Worm (Caenorhabditis elegans): ENCODE results near the gene twk-46.

Gene twk-46

ce11 chrV:19057602-19058001 is 2.4 kb upstream of the twk-46 start:
- TF ChIP-seq fos-1 (tag; optimal IDR thresholded peaks at IDR 0.05) (no peak), nhr-23 (tag; optimal IDR thresholded peaks at IDR 0.05) (no peak), elt-2 (tag; optimal IDR thresholded peaks at IDR 0.05) (no peak), ztf-4 (tag; optimal IDR thresholded peaks at IDR 0.05) (no peak), zag-1 (tag; optimal IDR thresholded peaks at IDR 0.05) (no peak), fkh-2 (tag; optimal IDR thresholded peaks at IDR 0.05) (no peak), pqm-1 (tag; optimal IDR thresholded peaks at IDR 0.05) (no peak)

- TF ChIP-seq ceh-16 (tag; optimal IDR thresholded peaks at IDR 0.05) (no peak), hmg-11 (tag; optimal IDR thresholded peaks at IDR 0.05) (no peak), nhr-25 (tag; optimal IDR thresholded peaks at IDR 0.05) (no peak), unc-39 (tag; optimal IDR thresholded peaks at IDR 0.05) (no peak), snpc-4 (tag; optimal IDR thresholded peaks at IDR 0.05) (no peak), ceh-9 (tag; optimal IDR thresholded peaks at IDR 0.05) (no peak), pqm-1 (tag; optimal IDR thresholded peaks at IDR 0.05) (no peak), elt-1 (tag; optimal IDR thresholded peaks at IDR 0.05) (no peak), lin-15B (tag; optimal IDR thresholded peaks at IDR 0.05) (no peak), nhr-67 (tag; optimal IDR thresholded peaks at IDR 0.05) (no peak), elt-2 (tag; optimal IDR thresholded peaks at IDR 0.05) (no peak), ceh-82 (tag; optimal IDR thresholded peaks at IDR 0.05) (no peak), nhr-77 (tag; optimal IDR thresholded peaks at IDR 0.05) (no peak), eor-1 (tag; optimal IDR thresholded peaks at IDR 0.05) (no peak), pha-4 (tag; optimal IDR thresholded peaks at IDR 0.05) (no peak), fos-1 (tag; optimal IDR thresholded peaks at IDR 0.05) (no peak)
These were observed 1.9 kb upstream of the twk-46 start for ce11 chrV:19058086-19058485.

ce11 chrV:19063326-19063725 is 3.4 kb downstream of the twk-46 start:
- TF ChIP-seq nfya-1 (tag; optimal IDR thresholded peaks at IDR 0.05; ENCODE audit: insufficient read depth) (no peak), ceh-28 (tag; optimal IDR thresholded peaks at IDR 0.05) (peak; percentile 72)

DNA sequence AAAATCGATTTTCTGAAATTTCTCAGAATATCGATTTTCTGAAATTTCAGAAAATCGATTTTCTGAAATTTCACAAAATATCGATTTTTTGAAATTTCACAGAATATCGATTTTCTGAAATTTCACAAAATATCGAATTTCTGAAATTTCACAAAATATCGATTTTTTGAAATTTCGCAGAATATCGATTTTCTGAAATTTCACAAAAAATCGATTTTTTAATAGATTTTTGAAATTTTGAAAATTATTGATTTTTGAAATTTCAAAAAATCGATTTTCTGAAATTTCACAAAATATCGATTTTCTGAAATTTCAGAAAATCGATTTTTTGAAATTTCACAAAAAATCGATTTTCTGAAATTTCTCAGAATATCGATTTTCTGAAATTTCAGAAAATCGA is 6.0 kb downstream of the twk-46 start:
- TF ChIP-seq ceh-28 (tag; optimal IDR thresholded peaks at IDR 0.05): peak; percentile 64

ce11 chrV:19068888-19069287 is 8.9 kb downstream of the twk-46 start:
- TF ChIP-seq ceh-28 (tag; optimal IDR thresholded peaks at IDR 0.05) (peak; percentile 55), nfya-1 (tag; optimal IDR thresholded peaks at IDR 0.05; ENCODE audit: insufficient read depth) (no peak)

- no peak for TF ChIP-seq nhr-43 (tag; optimal IDR thresholded peaks at IDR 0.05; ENCODE audit: poor library complexity, severe bottlenecking)
- TF ChIP-seq ceh-28 (tag; optimal IDR thresholded peaks at IDR 0.05): peak; percentile 85
These were observed 13.2 kb downstream of the twk-46 start for ce11 chrV:19073169-19073568.

DNA sequence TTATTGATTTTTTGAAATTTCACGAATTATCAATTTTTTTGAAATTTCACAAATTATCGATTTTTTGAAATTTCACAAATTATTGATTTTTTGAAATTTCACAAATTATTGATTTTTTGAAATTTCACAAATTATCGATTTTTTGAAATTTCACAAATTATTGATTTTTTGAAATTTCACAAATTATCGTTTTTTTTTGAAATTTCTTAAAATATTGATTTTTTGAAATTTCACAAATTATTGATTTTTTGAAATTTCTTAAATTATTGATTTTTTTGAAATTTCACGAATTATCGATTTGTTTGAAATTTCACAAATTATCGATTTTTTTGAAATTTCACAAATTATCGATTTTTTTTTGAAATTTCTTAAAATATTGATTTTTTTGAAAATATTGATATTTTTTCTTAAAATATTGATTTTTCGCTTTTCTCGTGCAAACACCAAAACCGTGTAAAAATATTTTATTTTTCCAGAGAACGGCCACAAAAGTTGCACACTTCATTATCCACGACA is 16.2 kb downstream of the twk-46 start:
- TF ChIP-seq ceh-28 (tag; optimal IDR thresholded peaks at IDR 0.05): peak; percentile 85

ce11 chrV:19076835-19077234 is 16.9 kb downstream of the twk-46 start:
- TF ChIP-seq ceh-28 (tag; optimal IDR thresholded peaks at IDR 0.05) (peak; percentile 69), elt-3 (tag; optimal IDR thresholded peaks at IDR 0.05) (no peak)

DNA sequence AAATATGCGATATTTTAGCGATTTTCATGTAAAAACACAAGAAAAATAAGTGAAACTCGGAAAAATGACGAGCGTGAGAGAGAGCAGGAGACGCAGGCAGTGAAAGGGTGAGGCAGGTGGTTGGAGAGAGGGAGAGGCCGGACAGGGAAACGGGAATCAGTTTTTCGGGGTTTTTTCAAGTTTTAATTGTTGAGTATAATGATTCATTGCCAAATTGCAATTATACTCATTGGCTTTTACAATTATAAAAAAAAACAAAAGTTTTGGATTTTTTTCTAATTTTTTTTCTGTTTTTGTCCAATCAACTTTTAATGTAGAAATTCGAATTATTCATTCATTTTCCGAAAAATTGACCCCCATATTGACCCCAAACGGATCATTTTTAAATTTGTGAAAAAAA is 22.6 kb downstream of the twk-46 start, which contains the start of gene nhr-95:
Gene nhr-95 (minus strand): TSS at position 101 of the 400 bp plus-strand sequence.
- TF ChIP-seq nfya-1 (tag; optimal IDR thresholded peaks at IDR 0.05; ENCODE audit: insufficient read depth): no peak
- peak; percentile 6 for TF ChIP-seq hmg-11 (tag; optimal IDR thresholded peaks at IDR 0.05)
